Fruit fly (Drosophila melanogaster): ENCODE results near the gene CG12091.

The CG12091 gene

DNA sequence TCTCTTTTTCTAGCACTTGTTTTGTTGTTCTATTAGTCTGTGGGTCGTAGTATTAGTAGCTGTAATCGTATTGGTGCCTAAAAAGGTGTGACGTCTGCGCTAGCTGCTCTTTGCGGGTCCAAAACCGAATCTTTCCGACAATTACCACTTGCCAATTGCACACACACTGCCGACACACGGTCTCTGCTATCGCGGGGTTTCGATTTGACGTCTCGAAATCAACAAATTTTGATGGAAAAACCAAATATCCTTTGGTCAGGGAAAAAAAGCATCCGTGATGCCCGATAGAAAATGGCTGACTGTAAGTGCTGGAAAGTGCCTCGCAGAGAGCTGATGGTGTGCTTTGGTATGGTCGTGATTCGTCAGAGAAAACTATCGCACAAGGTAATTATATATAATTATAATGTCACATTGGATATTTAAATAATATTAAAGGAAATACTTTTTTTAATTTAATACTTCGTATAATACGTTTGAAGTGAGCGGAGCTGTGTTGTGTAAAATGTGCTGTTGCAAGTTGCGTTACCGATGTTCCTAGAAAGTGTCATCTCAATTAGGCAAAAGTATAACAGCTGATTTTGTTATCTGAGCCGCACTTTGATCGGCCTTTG is 21.6 kb upstream of the CG12091 start, which contains the start of the genes Pex10 and CG12099 (continued):
- TF ChIP-seq CG3847 (GFP tag; IDR thresholded peaks at IDR 0.05) (peak; percentile 97), cg (GFP tag; optimal IDR thresholded peaks at IDR 0.05) (peak; percentile 91), hb (GFP tag; IDR thresholded peaks at IDR 0.05; ENCODE audit: partially characterized antibody) (peak; percentile 90), br (optimal IDR thresholded peaks at IDR 0.05) (no peak), hth (optimal IDR thresholded peaks at IDR 0.05) (no peak), CG4328 (GFP tag; optimal IDR thresholded peaks at IDR 0.05) (peak; percentile 76), CG18011 (GFP tag; optimal IDR thresholded peaks at IDR 0.05) (peak; percentile 74), tna (GFP tag; IDR thresholded peaks at IDR 0.05; ENCODE audit: partially characterized antibody) (peak; percentile 79), CG8089 (GFP tag; optimal IDR thresholded peaks at IDR 0.05) (no peak), CG14667 (GFP tag; IDR thresholded peaks at IDR 0.05) (peak; percentile 87), inv (GFP tag; IDR thresholded peaks at IDR 0.05; ENCODE audit: partially characterized antibody) (peak; percentile 90), eve (GFP tag; optimal IDR thresholded peaks at IDR 0.05) (no peak), Hr39 (optimal IDR thresholded peaks at IDR 0.05) (no peak), ems (GFP tag; optimal IDR thresholded peaks at IDR 0.05) (peak; percentile 76), repo (GFP tag; optimal IDR thresholded peaks at IDR 0.05) (no peak), bbx (GFP tag; IDR thresholded peaks at IDR 0.05; ENCODE audit: partially characterized antibody) (peak; percentile 84), emc (GFP tag; optimal IDR thresholded peaks at IDR 0.05) (peak; percentile 21), CG7372 (GFP tag; IDR thresholded peaks at IDR 0.05) (peak; percentile 91), CG1602 (GFP tag; optimal IDR thresholded peaks at IDR 0.05) (peak; percentile 90), CG15514 (GFP tag; optimal IDR thresholded peaks at IDR 0.05) (peak; percentile 89), lola (GFP tag; optimal IDR thresholded peaks at IDR 0.05) (peak in 1 of 3 experiments; percentile 89), Trl (optimal IDR thresholded peaks at IDR 0.05) (no peak), Trl (GFP tag; optimal IDR thresholded peaks at IDR 0.05) (peak; percentile 49), Tbp (GFP tag; optimal IDR thresholded peaks at IDR 0.05) (no peak), Rfx (GFP tag; IDR thresholded peaks at IDR 0.05) (peak; percentile 96), CG31441 (GFP tag; IDR thresholded peaks at IDR 0.05) (peak; percentile 88), dmrt11E (tag; optimal IDR thresholded peaks at IDR 0.05) (peak; percentile 87), toy (GFP tag; IDR thresholded peaks at IDR 0.05) (peak; percentile 48; the same call in 1 of the 2 replicates), sd (tag; optimal IDR thresholded peaks at IDR 0.05) (no peak), Eip74EF (GFP tag; optimal IDR thresholded peaks at IDR 0.05) (no peak), CG15073 (GFP tag; optimal IDR thresholded peaks at IDR 0.05) (peak; percentile 48), nerfin-1 (tag; optimal IDR thresholded peaks at IDR 0.05) (peak; percentile 82), fd64A (GFP tag; optimal IDR thresholded peaks at IDR 0.05) (peak; percentile 41), CG6791 (GFP tag; IDR thresholded peaks at IDR 0.05; ENCODE audit: partially characterized antibody) (peak; percentile 86), da (GFP tag; optimal IDR thresholded peaks at IDR 0.05) (no peak), sug (tag; optimal IDR thresholded peaks at IDR 0.05) (peak; percentile 93), cad (GFP tag; optimal IDR thresholded peaks at IDR 0.05) (no peak), hbn (GFP tag; IDR thresholded peaks at IDR 0.05; ENCODE audit: partially characterized antibody) (peak; percentile 93), dan (GFP tag; IDR thresholded peaks at IDR 0.05) (peak; percentile 77), CG18599 (GFP tag; optimal IDR thresholded peaks at IDR 0.05) (peak; percentile 89), CG4282 (GFP tag; optimal IDR thresholded peaks at IDR 0.05) (no peak), CG11695 (GFP tag; IDR thresholded peaks at IDR 0.05) (peak; percentile 84), pfk (GFP tag; optimal IDR thresholded peaks at IDR 0.05) (peak; percentile 42), al (GFP tag; IDR thresholded peaks at IDR 0.05) (peak; percentile 93), Sox102F (GFP tag; optimal IDR thresholded peaks at IDR 0.05) (no peak), Hey (tag; optimal IDR thresholded peaks at IDR 0.05) (no peak), CG7745 (tag; optimal IDR thresholded peaks at IDR 0.05) (no peak), PHDP (tag; optimal IDR thresholded peaks at IDR 0.05) (peak; percentile 74), eyg (GFP tag; optimal IDR thresholded peaks at IDR 0.05) (no peak), wor (GFP tag; IDR thresholded peaks at IDR 0.05) (peak; percentile 78), ara (GFP tag; IDR thresholded peaks at IDR 0.05) (peak; percentile 87)
